Worm (Caenorhabditis elegans): ENCODE measurements around the gene T07G12.3.

DNA sequence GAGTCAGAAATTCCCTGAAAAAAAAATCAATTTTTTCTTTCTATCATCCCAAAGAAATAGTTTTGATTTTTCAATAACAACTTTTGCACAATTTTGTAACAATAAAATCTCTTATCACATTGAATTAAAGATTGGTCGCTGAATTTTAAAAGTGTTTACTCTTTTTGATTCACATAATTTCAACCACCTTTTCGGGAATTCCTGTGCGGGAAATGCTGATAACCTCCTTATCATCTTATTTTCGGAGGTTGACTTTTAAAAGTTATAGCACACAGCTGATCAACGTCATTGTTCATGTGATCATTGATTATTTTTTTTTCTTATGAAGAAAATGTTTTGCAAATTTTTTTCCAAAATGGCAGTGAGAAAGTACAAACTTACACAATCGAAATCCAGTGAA lies 9.6 kb downstream of the T07G12.3 start:
- no peak for TF ChIP-seq pes-1 (GFP tag; IDR thresholded peaks at IDR 0.05)
- no peak for TF ChIP-seq hnd-1 (tag; optimal IDR thresholded peaks at IDR 0.05)
- TF ChIP-seq ceh-36 (tag; optimal IDR thresholded peaks at IDR 0.05) = no peak
- no peak for TF ChIP-seq ama-1 (optimal IDR thresholded peaks at IDR 0.05)
- TF ChIP-seq sea-1 (GFP tag; conservative IDR thresholded peaks at IDR 0.05) = no peak
- no peak for TF ChIP-seq hmbx-1 (tag; optimal IDR thresholded peaks at IDR 0.05)
- no peak for TF ChIP-seq F13C5.2 (tag; optimal IDR thresholded peaks at IDR 0.05)
- TF ChIP-seq aly-1 (tag; optimal IDR thresholded peaks at IDR 0.05) = no peak
- TF ChIP-seq tbx-37 (GFP tag; conservative IDR thresholded peaks at IDR 0.05) = no peak
- no peak for TF ChIP-seq B0310.2 (tag; optimal IDR thresholded peaks at IDR 0.05)
